Worm (Caenorhabditis elegans) whole organism, young adult: ENCODE data around the gene srsx-18.

Source experiments
- F49E8.2 ChIP-seq: sonication (generic microtip); optimal IDR thresholded peaks from 3 replicates; lab custom pipeline; 2017; ENCODE audit warnings: missing genetic modification characterization, mild to moderate bottlenecking, missing compliant biosample characterization, antibody characterized with exemption, moderate library complexity; ENCODE audit not compliant: insufficient read depth
- F57C9.4 ChIP-seq: sonication (generic microtip); optimal IDR thresholded peaks from 2 replicates; lab custom pipeline; 2017; ENCODE audit warnings: mild to moderate bottlenecking, missing genetic modification characterization, missing compliant biosample characterization
- ama-1 ChIP-seq, 3 experiments: fragments of 150-350 bp in 1 of 3; sonication (generic microtip) in 2 of 3; optimal IDR thresholded peaks; 2 replicates each; lab custom pipeline; 2014 to 2018; ENCODE audit warnings: missing biosample characterization in 2 of 3, missing genetic modification characterization in 2 of 3, missing genetic modification reagents in 2 of 3
- egl-44 ChIP-seq: fragments of 200-800 bp; sonication (Bioruptor generic); IDR thresholded peaks from 2 replicates; pipeline ENCODE4 v1.3.6; 2022; ENCODE audit warnings: missing genetic modification reagents, missing genetic modification characterization, missing compliant biosample characterization
- let-526 ChIP-seq: fragments of 200-800 bp; sonication (Bioruptor generic); IDR thresholded peaks from 2 replicates; pipeline ENCODE4 v1.3.6; 2022; ENCODE audit warnings: missing genetic modification reagents, missing genetic modification characterization, missing compliant biosample characterization
- nfya-1 ChIP-seq: sonication (generic microtip); optimal IDR thresholded peaks from 2 replicates; lab custom pipeline; 2017; ENCODE audit warnings: antibody characterized with exemption, missing compliant biosample characterization, missing genetic modification characterization, borderline replicate concordance; ENCODE audit not compliant: insufficient read depth
- nhr-179 ChIP-seq: sonication (generic microtip); optimal IDR thresholded peaks from 2 replicates; lab custom pipeline; 2016; ENCODE audit warnings: mild to moderate bottlenecking, missing genetic modification characterization, missing compliant biosample characterization
- repo-1 ChIP-seq: sonication (generic microtip); optimal IDR thresholded peaks from 2 replicates; lab custom pipeline; 2017; ENCODE audit warnings: mild to moderate bottlenecking, missing genetic modification characterization, missing compliant biosample characterization
- unc-62 ChIP-seq: fragments of 150-350 bp; optimal IDR thresholded peaks from 2 replicates; lab custom pipeline; 2014; ENCODE audit warnings: missing biosample characterization, missing genetic modification reagents, missing genetic modification characterization
- ztf-28 ChIP-seq: fragments of 200-800 bp; sonication (Bioruptor generic); IDR thresholded peaks from 2 replicates; pipeline ENCODE4 v1.3.6; 2022; ENCODE audit warnings: missing genetic modification reagents, missing genetic modification characterization, missing compliant biosample characterization
- ztf-6 ChIP-seq: fragments of 200-800 bp; sonication (Bioruptor generic); IDR thresholded peaks from 2 replicates; pipeline ENCODE4 v1.3.6; 2022; ENCODE audit warnings: missing genetic modification reagents, missing genetic modification characterization, missing compliant biosample characterization

DNA sequence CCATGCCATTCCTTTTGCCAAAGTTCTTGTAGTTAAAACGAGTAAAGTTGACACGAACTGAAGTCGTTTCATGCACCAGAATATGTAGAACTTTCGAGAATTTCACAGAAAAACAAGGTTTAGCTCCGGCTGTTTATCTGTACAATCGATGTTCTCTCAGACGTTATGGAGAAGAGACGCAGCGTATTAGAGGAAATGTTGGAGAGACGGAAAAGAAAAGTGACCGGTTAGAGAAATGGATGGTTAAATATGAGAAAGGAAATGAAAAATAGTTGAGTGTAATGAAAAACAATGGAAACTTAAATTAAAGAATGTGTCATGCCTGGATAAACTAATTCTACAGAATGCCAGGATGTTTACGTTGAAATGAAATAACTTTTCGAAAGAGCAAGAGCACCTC is 41.4 kb downstream of the srsx-18 start, which contains the start of gene pcm-1:
- no peak for TF ChIP-seq let-526 (GFP tag; lab: Robert Waterston, UW)
- TF ChIP-seq egl-44 (GFP tag; lab: Robert Waterston, UW), result no peak
- TF ChIP-seq nfya-1 (tag; lab: Kevin White, UChicago), result no peak
- no peak for TF ChIP-seq unc-62 (GFP tag; lab: Kevin White, UChicago)
- no peak for TF ChIP-seq repo-1 (tag; lab: Kevin White, UChicago)
- TF ChIP-seq ztf-28 (GFP tag; lab: Robert Waterston, UW), result no peak
- no peak for TF ChIP-seq nhr-179
- no peak for TF ChIP-seq F49E8.2 (tag; lab: Kevin White, UChicago)
- no peak for TF ChIP-seq ama-1 (optimal IDR thresholded peaks at IDR 0.05; lab: Kevin White, UChicago)
- no peak for TF ChIP-seq ama-1 (GFP tag; optimal IDR thresholded peaks at IDR 0.05; lab: Kevin White, UChicago)
- no peak for TF ChIP-seq F57C9.4 (tag; lab: Kevin White, UChicago)
- TF ChIP-seq ztf-6 (GFP tag; lab: Robert Waterston, UW), result no peak
